Fruit fly (Drosophila melanogaster) Kc167 (cell line): ENCODE data around the gene CG14212.

ENCODE experiments used
- Myc ChIP-seq: fragments of >200 bp; optimal IDR thresholded peaks from 2 replicates; lab custom pipeline; 2017; ENCODE audit warnings: missing external identifiers
- Sin3A ChIP-seq: fragments of >200 bp; optimal IDR thresholded peaks from 2 replicates; lab custom pipeline; 2018; ENCODE audit warnings: missing external identifiers
- h ChIP-seq: fragments of >200 bp; optimal IDR thresholded peaks from 3 replicates; lab custom pipeline; 2018; ENCODE audit warnings: missing external identifiers
- insv ChIP-seq: fragments of >200 bp; optimal IDR thresholded peaks from 3 replicates; lab custom pipeline; 2018; ENCODE audit warnings: missing external identifiers
- psq ChIP-seq: fragments of >200 bp; optimal IDR thresholded peaks from 2 replicates; lab custom pipeline; 2017; ENCODE audit warnings: missing external identifiers
- ttk ChIP-seq: sonication (Bioruptor generic); optimal IDR thresholded peaks from 2 replicates; lab custom pipeline; 2017; ENCODE audit warnings: missing external identifiers

Gene CG14212

DNA sequence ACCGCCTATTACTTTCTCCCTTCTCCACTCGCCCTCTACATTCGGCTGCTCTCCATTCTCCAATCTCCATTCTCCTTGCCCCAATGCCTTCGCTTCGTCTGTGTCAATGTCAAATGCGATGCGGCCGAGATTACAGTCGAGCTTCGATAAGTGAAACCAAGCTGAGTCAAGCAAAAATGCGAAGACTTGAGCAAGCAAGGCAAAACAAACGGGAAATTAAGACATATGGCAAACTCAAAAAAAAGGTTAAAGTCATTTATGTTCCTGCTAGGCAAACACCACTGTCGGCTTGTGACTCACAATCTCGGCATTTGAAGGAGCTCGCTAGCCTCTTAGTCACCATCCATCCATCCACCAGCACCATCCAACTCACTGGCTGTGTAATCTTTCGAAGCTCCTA, 42.9 kb downstream of the CG14212 start:
- no peak for TF ChIP-seq h (lab: Kevin White, UChicago)
- no peak for TF ChIP-seq psq (lab: Kevin White, UChicago)
- TF ChIP-seq ttk (lab: Kevin White, UChicago), result no peak
- no peak for TF ChIP-seq Sin3A
- TF ChIP-seq insv (lab: Kevin White, UChicago), result no peak
- no peak for TF ChIP-seq Myc (lab: Kevin White, UChicago)

DNA sequence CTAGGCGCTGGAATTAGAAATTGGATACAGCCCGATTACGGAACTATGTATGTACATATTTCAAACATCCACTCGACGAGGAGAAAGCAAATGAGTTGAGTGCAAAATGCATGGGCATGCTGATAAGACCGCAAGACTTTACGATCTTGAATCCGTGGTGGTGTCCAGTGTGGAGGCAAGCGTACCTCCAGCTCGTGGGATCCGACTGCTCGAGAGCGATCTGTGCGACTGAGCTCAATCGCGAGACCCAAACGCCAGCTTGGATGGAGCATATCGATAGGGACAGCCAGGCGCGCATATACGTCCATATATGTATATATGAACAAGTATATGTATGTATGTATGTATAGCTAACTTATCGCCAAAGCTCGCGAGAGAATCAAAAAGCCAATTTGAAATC, 50.2 kb downstream of the CG14212 start, which contains the start of gene et:
Gene et, minus strand, starts transcription at position 230 of the 400 bp plus-strand sequence.
- TF ChIP-seq psq (lab: Kevin White, UChicago) (no peak), h (lab: Kevin White, UChicago) (no peak), ttk (lab: Kevin White, UChicago) (no peak), insv (lab: Kevin White, UChicago) (no peak), Myc (lab: Kevin White, UChicago) (no peak), Sin3A (no peak)
